Fruit fly (Drosophila melanogaster) whole organism, embryonic: Measurements from ENCODE around the gene CG11382.

Experiments used
- Adf1 ChIP-seq: fragments of 200-800 bp; sonication (Bioruptor generic); IDR thresholded peaks from 2 replicates; pipeline ENCODE4 v1.3.6; 2022; ENCODE audit warnings: missing biosample characterization, missing genetic modification characterization
- Antp ChIP-seq: fragments of 200-800 bp; sonication (Bioruptor generic); optimal IDR thresholded peaks from 3 replicates; lab custom pipeline; 2016; ENCODE audit warnings: missing biosample characterization, missing genetic modification characterization
- CG10267 ChIP-seq: fragments of 200-800 bp; sonication (Bioruptor generic); optimal IDR thresholded peaks from 2 replicates; lab custom pipeline; 2018; ENCODE audit warnings: missing biosample characterization, mild to moderate bottlenecking, missing genetic modification characterization, moderate library complexity
- CG10462 ChIP-seq: fragments of 200-800 bp; sonication (Bioruptor generic); optimal IDR thresholded peaks from 2 replicates; lab custom pipeline; 2016; ENCODE audit warnings: missing biosample characterization, missing genetic modification characterization
- CG13296 ChIP-seq: fragments of 200-800 bp; sonication (Bioruptor generic); optimal IDR thresholded peaks from 3 replicates; lab custom pipeline; 2018; ENCODE audit warnings: missing biosample characterization, mild to moderate bottlenecking, missing genetic modification characterization
- CG15011 ChIP-seq: fragments of 200-800 bp; sonication (Bioruptor generic); optimal IDR thresholded peaks from 3 replicates; lab custom pipeline; 2018; ENCODE audit warnings: missing biosample characterization, mild to moderate bottlenecking, missing genetic modification characterization
- CG17186 ChIP-seq: fragments of 200-800 bp; sonication (Bioruptor generic); optimal IDR thresholded peaks from 3 replicates; lab custom pipeline; 2017; ENCODE audit warnings: missing biosample characterization, missing genetic modification reagents, missing genetic modification characterization
- CG17328 ChIP-seq: fragments of 200-800 bp; sonication (Bioruptor generic); IDR thresholded peaks from 2 replicates; pipeline ENCODE4 v1.3.6; 2022; ENCODE audit warnings: missing biosample characterization, missing genetic modification characterization
- CG18011 ChIP-seq: fragments of 200-800 bp; sonication (Bioruptor generic); optimal IDR thresholded peaks from 2 replicates; lab custom pipeline; 2017; ENCODE audit warnings: missing biosample characterization, missing genetic modification characterization, mild to moderate bottlenecking, moderate library complexity, missing genotype
- CG3407 ChIP-seq: fragments of 200-800 bp; sonication (Bioruptor generic); optimal IDR thresholded peaks from 2 replicates; lab custom pipeline; 2018; ENCODE audit warnings: missing biosample characterization, mild to moderate bottlenecking, missing genetic modification characterization
- CG4617 ChIP-seq: fragments of 200-800 bp; sonication (Bioruptor generic); optimal IDR thresholded peaks from 3 replicates; lab custom pipeline; 2016; ENCODE audit warnings: missing biosample characterization, missing genetic modification characterization, borderline replicate concordance
- CG4820 ChIP-seq: fragments of 200-800 bp; sonication (Bioruptor generic); optimal IDR thresholded peaks from 3 replicates; lab custom pipeline; 2016; ENCODE audit warnings: missing biosample characterization, missing genetic modification characterization
- CG9797 ChIP-seq: fragments of 200-800 bp; sonication (Bioruptor generic); optimal IDR thresholded peaks from 3 replicates; lab custom pipeline; 2018; ENCODE audit warnings: missing biosample characterization, mild to moderate bottlenecking, missing genetic modification characterization
- Gug ChIP-seq: fragments of 200-800 bp; sonication (Bioruptor generic); IDR thresholded peaks from 4 replicates; pipeline ENCODE4 v1.3.6; 2022; ENCODE audit warnings: missing biosample characterization, missing genetic modification characterization
- Poxn ChIP-seq: fragments of 200-800 bp; sonication (Bioruptor generic); IDR thresholded peaks from 2 replicates; pipeline ENCODE4 v1.3.6; 2022; ENCODE audit warnings: missing biosample characterization, missing genetic modification characterization
- Rfx ChIP-seq: fragments of 200-800 bp; sonication (Bioruptor generic); IDR thresholded peaks from 2 replicates; pipeline ENCODE4 v1.3.6; 2022; ENCODE audit warnings: missing biosample characterization, missing genetic modification characterization
- Scr ChIP-seq: fragments of 200-800 bp; sonication (Bioruptor generic); IDR thresholded peaks from 2 replicates; pipeline ENCODE4 v1.3.6; 2022; ENCODE audit warnings: missing biosample characterization, missing genetic modification characterization; ENCODE audit not compliant: partially characterized antibody
- Spps ChIP-seq: fragments of 200-800 bp; sonication (Bioruptor generic); optimal IDR thresholded peaks from 2 replicates; lab custom pipeline; 2018; ENCODE audit warnings: missing biosample characterization, mild to moderate bottlenecking, missing genetic modification characterization
- ac ChIP-seq: fragments of 200-800 bp; sonication (Bioruptor generic); optimal IDR thresholded peaks from 3 replicates; lab custom pipeline; 2017; ENCODE audit warnings: missing biosample characterization, mild to moderate bottlenecking, missing genetic modification characterization
- br ChIP-seq: fragments of >200 bp; optimal IDR thresholded peaks from 2 replicates; lab custom pipeline; 2017
- crc ChIP-seq: fragments of 200-800 bp; sonication (Bioruptor generic); optimal IDR thresholded peaks from 2 replicates; lab custom pipeline; 2016; ENCODE audit warnings: missing biosample characterization, missing genetic modification characterization
- croc ChIP-seq: fragments of 200-800 bp; sonication (Bioruptor generic); conservative IDR thresholded peaks from 3 replicates; pipeline ENCODE4 v1.3.6; 2022; ENCODE audit warnings: missing biosample characterization, missing genetic modification characterization
- ems ChIP-seq: fragments of 200-800 bp; sonication (Bioruptor generic); optimal IDR thresholded peaks from 3 replicates; lab custom pipeline; 2016; ENCODE audit warnings: missing biosample characterization, missing genetic modification characterization
- fu2 ChIP-seq: fragments of 200-800 bp; sonication (Bioruptor generic); optimal IDR thresholded peaks from 2 replicates; lab custom pipeline; 2016; ENCODE audit warnings: missing biosample characterization, missing genetic modification characterization
- h ChIP-seq: fragments of >200 bp; optimal IDR thresholded peaks from 2 replicates; lab custom pipeline; 2017
- peb ChIP-seq: fragments of 200-800 bp; sonication (Bioruptor generic); IDR thresholded peaks from 2 replicates; pipeline ENCODE4 v1.3.6; 2022; ENCODE audit warnings: missing biosample characterization, missing genetic modification characterization
- schlank ChIP-seq: fragments of 200-800 bp; sonication (Bioruptor generic); optimal IDR thresholded peaks from 2 replicates; lab custom pipeline; 2018; ENCODE audit warnings: missing biosample characterization, mild to moderate bottlenecking, missing genetic modification characterization
- sug ChIP-seq: fragments of 200-800 bp; optimal IDR thresholded peaks from 2 replicates; lab custom pipeline; 2019; ENCODE audit warnings: missing biosample characterization, mild to moderate bottlenecking, missing genetic modification characterization, moderate library complexity
- unpg ChIP-seq: fragments of 200-800 bp; sonication (Bioruptor generic); optimal IDR thresholded peaks from 3 replicates; lab custom pipeline; 2018; ENCODE audit warnings: missing biosample characterization, mild to moderate bottlenecking, missing genetic modification characterization, moderate library complexity

CG11382 gene

dm6 chrX:1260327-1260726 is 50.6 kb downstream of the CG11382 start (continued):
- TF ChIP-seq br (lab: Kevin White, UChicago) (no peak), croc (no peak), Gug (GFP tag; lab: Robert Waterston, UW) (peak; percentile 34; the same call in 1 of the 4 replicates), CG10462 (GFP tag; lab: Kevin White, UChicago) (no peak), CG17186 (no peak), Antp (peak; percentile 8), CG4617 (no peak), Spps (tag; lab: Kevin White, UChicago) (no peak), CG10267 (tag; lab: Kevin White, UChicago) (no peak), unpg (GFP tag; lab: Kevin White, UChicago) (no peak), ems (GFP tag; lab: Kevin White, UChicago) (no peak), CG13296 (GFP tag; lab: Kevin White, UChicago) (peak; percentile 42), CG17328 (GFP tag; lab: Robert Waterston, UW) (no peak), schlank (tag; lab: Kevin White, UChicago) (no peak), CG3407 (GFP tag; lab: Kevin White, UChicago) (no peak), Adf1 (GFP tag; lab: Robert Waterston, UW) (no peak), crc (GFP tag; lab: Kevin White, UChicago) (no peak), CG9797 (GFP tag; lab: Kevin White, UChicago) (no peak), CG18011 (GFP tag; lab: Kevin White, UChicago) (no peak), Rfx (peak; percentile 62; the same call in 1 of the 2 replicates), Poxn (GFP tag; lab: Robert Waterston, UW) (no peak), ac (GFP tag; lab: Kevin White, UChicago) (no peak), sug (tag; lab: Kevin White, UChicago) (peak; percentile 10), CG4820 (GFP tag; lab: Kevin White, UChicago) (no peak), fu2 (GFP tag; lab: Kevin White, UChicago) (no peak), h (lab: Kevin White, UChicago) (no peak), Scr (GFP tag; lab: Robert Waterston, UW) (no peak), CG15011 (GFP tag; lab: Kevin White, UChicago) (no peak), peb (GFP tag; lab: Robert Waterston, UW) (no peak)
